Fruit fly (Drosophila melanogaster): ENCODE results near the gene dnc.

- TF ChIP-seq sv (GFP tag; optimal IDR thresholded peaks at IDR 0.05) (no peak), h (GFP tag; optimal IDR thresholded peaks at IDR 0.05) (no peak), dl (GFP tag; optimal IDR thresholded peaks at IDR 0.05; ENCODE audit: insufficient read depth in 1 of 2, partially characterized antibody in 2 of 2) (no peak), Abd-B (GFP tag; optimal IDR thresholded peaks at IDR 0.05) (no peak), CG9705 (GFP tag; optimal IDR thresholded peaks at IDR 0.05) (no peak), Vsx2 (GFP tag; optimal IDR thresholded peaks at IDR 0.05; ENCODE audit: partially characterized antibody) (no peak)
These were observed 180.8 kb downstream of the dnc start for dm6 chrX:3356937-3357552.

Data from whole organism, wandering third instar larva.